Fruit fly (Drosophila melanogaster) whole organism, prepupa: ENCODE results near the gene CG3603.

Experiments
- Blimp-1 ChIP-seq: fragments of 200-800 bp; sonication (Bioruptor generic); optimal IDR thresholded peaks from 3 replicates; lab custom pipeline; 2017; ENCODE audit warnings: missing biosample characterization, missing genetic modification characterization, mild to moderate bottlenecking, moderate library complexity, missing genetic modification reagents
- CG10669 ChIP-seq: fragments of 200-800 bp; sonication (Bioruptor generic); optimal IDR thresholded peaks from 3 replicates; lab custom pipeline; 2018; ENCODE audit warnings: missing biosample characterization, mild to moderate bottlenecking, missing genetic modification characterization, moderate library complexity
- CG11294 ChIP-seq: fragments of 200-800 bp; sonication (Bioruptor generic); IDR thresholded peaks from 2 replicates; pipeline ENCODE4 v1.3.6; 2022; ENCODE audit warnings: missing biosample characterization, missing genetic modification characterization
- CG11762 ChIP-seq: fragments of 200-800 bp; sonication (Bioruptor generic); optimal IDR thresholded peaks from 3 replicates; lab custom pipeline; 2016; ENCODE audit warnings: missing biosample characterization, missing genetic modification characterization; ENCODE audit not compliant: insufficient read depth
- CG11902 ChIP-seq: fragments of 200-800 bp; sonication (Bioruptor generic); optimal IDR thresholded peaks from 3 replicates; lab custom pipeline; 2016; ENCODE audit warnings: missing biosample characterization, missing genetic modification characterization
- CG15336 ChIP-seq: fragments of 200-800 bp; sonication (Bioruptor generic); IDR thresholded peaks from 2 replicates; pipeline ENCODE4 v1.3.6; 2022; ENCODE audit warnings: missing biosample characterization, missing genetic modification characterization
- CG16779 ChIP-seq: fragments of 200-800 bp; sonication (Bioruptor generic); optimal IDR thresholded peaks from 3 replicates; lab custom pipeline; 2017; ENCODE audit warnings: missing biosample characterization, mild to moderate bottlenecking, missing genetic modification characterization
- CG3032 ChIP-seq: fragments of 200-800 bp; optimal IDR thresholded peaks from 2 replicates; lab custom pipeline; 2019; ENCODE audit warnings: missing biosample characterization, mild to moderate bottlenecking, missing genetic modification characterization, moderate library complexity
- CG31627 ChIP-seq: fragments of 200-800 bp; sonication (Bioruptor generic); optimal IDR thresholded peaks from 3 replicates; lab custom pipeline; 2016; ENCODE audit warnings: missing biosample characterization, missing genetic modification characterization
- CG34406 ChIP-seq: fragments of 200-800 bp; sonication (Bioruptor generic); optimal IDR thresholded peaks from 3 replicates; lab custom pipeline; 2016; ENCODE audit warnings: missing biosample characterization, missing genetic modification characterization
- CG3919 ChIP-seq: fragments of 200-800 bp; sonication (Bioruptor generic); optimal IDR thresholded peaks from 3 replicates; lab custom pipeline; 2016; ENCODE audit warnings: missing biosample characterization, missing genetic modification characterization
- CG4318 ChIP-seq: fragments of 200-800 bp; sonication (Bioruptor generic); optimal IDR thresholded peaks from 3 replicates; lab custom pipeline; 2017; ENCODE audit warnings: missing biosample characterization, mild to moderate bottlenecking, missing genetic modification characterization
- CG6276 ChIP-seq: fragments of 200-800 bp; sonication (Bioruptor generic); optimal IDR thresholded peaks from 2 replicates; lab custom pipeline; 2017; ENCODE audit warnings: missing biosample characterization, mild to moderate bottlenecking, missing genetic modification characterization
- CG6792 ChIP-seq: fragments of 200-800 bp; sonication (Bioruptor generic); optimal IDR thresholded peaks from 3 replicates; lab custom pipeline; 2016; ENCODE audit warnings: missing biosample characterization, missing genetic modification characterization
- CG6854 ChIP-seq: fragments of 200-800 bp; sonication (Bioruptor generic); optimal IDR thresholded peaks from 2 replicates; lab custom pipeline; 2017; ENCODE audit warnings: missing biosample characterization, mild to moderate bottlenecking, missing genetic modification characterization
- CG7368 ChIP-seq: fragments of 200-800 bp; sonication (Bioruptor generic); optimal IDR thresholded peaks from 3 replicates; lab custom pipeline; 2016; ENCODE audit warnings: missing biosample characterization, missing genetic modification characterization
- CG8119 ChIP-seq: fragments of 200-800 bp; sonication (Bioruptor generic); IDR thresholded peaks from 3 replicates; pipeline ENCODE4 v1.3.6; 2022; ENCODE audit warnings: missing biosample characterization, missing genetic modification characterization
- CG8319 ChIP-seq: fragments of 200-800 bp; sonication (Bioruptor generic); optimal IDR thresholded peaks from 3 replicates; lab custom pipeline; 2016; ENCODE audit warnings: missing biosample characterization, missing genetic modification characterization
- CG9139 ChIP-seq: fragments of 200-800 bp; sonication (Bioruptor generic); optimal IDR thresholded peaks from 3 replicates; lab custom pipeline; 2017; ENCODE audit warnings: missing biosample characterization, mild to moderate bottlenecking, missing genetic modification characterization
- Eip75B ChIP-seq: fragments of 200-800 bp; sonication (Bioruptor generic); optimal IDR thresholded peaks from 3 replicates; lab custom pipeline; 2016; ENCODE audit warnings: missing biosample characterization, missing genetic modification characterization
- Eip78C ChIP-seq: fragments of 200-800 bp; sonication (Bioruptor generic); peaks from one replicate; lab custom pipeline; 2016; ENCODE audit warnings: missing biosample characterization, missing genetic modification characterization
- Eip93F ChIP-seq: fragments of 200-800 bp; sonication (Bioruptor generic); optimal IDR thresholded peaks from 2 replicates; lab custom pipeline; 2016; ENCODE audit warnings: missing biosample characterization, mild to moderate bottlenecking, missing genetic modification characterization
- Ets96B ChIP-seq: fragments of 200-800 bp; optimal IDR thresholded peaks from 2 replicates; lab custom pipeline; 2019; ENCODE audit warnings: missing biosample characterization, mild to moderate bottlenecking, missing genetic modification characterization, moderate library complexity
- Hr38 ChIP-seq: sonication (Bioruptor generic); optimal IDR thresholded peaks from 2 replicates; lab custom pipeline; 2016; ENCODE audit warnings: missing biosample characterization, missing genetic modification characterization
- Hr39 ChIP-seq: fragments of 200-800 bp; sonication (Bioruptor generic); optimal IDR thresholded peaks from 2 replicates; lab custom pipeline; 2016; ENCODE audit warnings: missing biosample characterization, missing genetic modification characterization
- Hr4 ChIP-seq: fragments of 200-800 bp; sonication (Bioruptor generic); optimal IDR thresholded peaks from 3 replicates; lab custom pipeline; 2016; ENCODE audit warnings: missing biosample characterization, missing genetic modification characterization
- Lpt ChIP-seq: fragments of 200-800 bp; sonication (Bioruptor generic); optimal IDR thresholded peaks from 3 replicates; lab custom pipeline; 2016; ENCODE audit warnings: missing biosample characterization, missing genetic modification characterization
- Met ChIP-seq: fragments of 200-800 bp; sonication (Bioruptor generic); optimal IDR thresholded peaks from 3 replicates; lab custom pipeline; 2016; ENCODE audit warnings: missing biosample characterization, missing genetic modification characterization
- OdsH ChIP-seq: fragments of 200-800 bp; sonication (Bioruptor generic); optimal IDR thresholded peaks from 3 replicates; lab custom pipeline; 2016; ENCODE audit warnings: missing biosample characterization, missing genetic modification characterization
- Smox ChIP-seq: fragments of 200-800 bp; sonication (Bioruptor generic); optimal IDR thresholded peaks from 3 replicates; lab custom pipeline; 2016; ENCODE audit warnings: missing biosample characterization, missing genetic modification characterization
- Sox102F ChIP-seq: fragments of 200-800 bp; sonication (Bioruptor generic); optimal IDR thresholded peaks from 2 replicates; lab custom pipeline; 2016; ENCODE audit warnings: missing biosample characterization, mild to moderate bottlenecking, missing genetic modification characterization
- Sox14 ChIP-seq: fragments of 200-800 bp; sonication (Bioruptor generic); optimal IDR thresholded peaks from 3 replicates; lab custom pipeline; 2016; ENCODE audit warnings: missing biosample characterization, missing genetic modification characterization
- achi ChIP-seq: fragments of 200-800 bp; sonication (Bioruptor generic); optimal IDR thresholded peaks from 3 replicates; lab custom pipeline; 2016; ENCODE audit warnings: missing biosample characterization, missing genetic modification characterization
- acj6 ChIP-seq: fragments of 200-800 bp; sonication (Bioruptor generic); optimal IDR thresholded peaks from 3 replicates; lab custom pipeline; 2016; ENCODE audit warnings: missing biosample characterization, missing genetic modification characterization
- cyc ChIP-seq: fragments of 200-800 bp; sonication (Bioruptor generic); optimal IDR thresholded peaks from 3 replicates; lab custom pipeline; 2016; ENCODE audit warnings: missing biosample characterization, missing genetic modification characterization
- dsx ChIP-seq: fragments of 200-800 bp; optimal IDR thresholded peaks from 3 replicates; lab custom pipeline; 2019; ENCODE audit warnings: missing biosample characterization, mild to moderate bottlenecking, missing genetic modification characterization, moderate library complexity; ENCODE audit not compliant: poor library complexity, severe bottlenecking
- eg ChIP-seq: fragments of 200-800 bp; sonication (Bioruptor generic); IDR thresholded peaks from 3 replicates; pipeline ENCODE4 v1.3.6; 2022; ENCODE audit warnings: missing biosample characterization, missing genetic modification characterization
- esn ChIP-seq: fragments of 200-800 bp; sonication (Bioruptor generic); optimal IDR thresholded peaks from 2 replicates; lab custom pipeline; 2016; ENCODE audit warnings: missing biosample characterization, mild to moderate bottlenecking, missing genetic modification characterization, moderate library complexity
- fd59A ChIP-seq: fragments of 200-800 bp; sonication (Bioruptor generic); optimal IDR thresholded peaks from 2 replicates; lab custom pipeline; 2017; ENCODE audit warnings: missing biosample characterization, mild to moderate bottlenecking, missing genetic modification characterization, missing genetic modification reagents
- fkh ChIP-seq: fragments of 200-800 bp; sonication (Bioruptor generic); optimal IDR thresholded peaks from 3 replicates; lab custom pipeline; 2017; ENCODE audit warnings: missing biosample characterization, mild to moderate bottlenecking, missing genetic modification characterization, moderate library complexity
- lz ChIP-seq: fragments of 200-800 bp; sonication (Bioruptor generic); optimal IDR thresholded peaks from 3 replicates; lab custom pipeline; 2016; ENCODE audit warnings: missing biosample characterization, missing genetic modification characterization
- net ChIP-seq: fragments of 200-800 bp; sonication (Bioruptor generic); optimal IDR thresholded peaks from 3 replicates; lab custom pipeline; 2016; ENCODE audit warnings: missing biosample characterization, missing genetic modification characterization
- pdm3 ChIP-seq: fragments of 200-800 bp; sonication (Bioruptor generic); optimal IDR thresholded peaks from 3 replicates; lab custom pipeline; 2016; ENCODE audit warnings: missing biosample characterization, missing genetic modification characterization
- salr ChIP-seq, 2 experiments: fragments of 200-800 bp; sonication (Bioruptor generic); optimal IDR thresholded peaks; 3 replicates each; lab custom pipeline; 2016 to 2018; ENCODE audit warnings: missing biosample characterization in 2 of 2, missing genetic modification characterization in 2 of 2, mild to moderate bottlenecking in 1 of 2
- spab ChIP-seq: fragments of 200-800 bp; sonication (Bioruptor generic); optimal IDR thresholded peaks from 2 replicates; lab custom pipeline; 2017; ENCODE audit warnings: missing biosample characterization, mild to moderate bottlenecking, missing genetic modification characterization, missing genetic modification reagents
- ss ChIP-seq, 2 experiments: fragments of 200-800 bp; sonication (Bioruptor generic); optimal IDR thresholded peaks; 2 replicates in 1 of 2; 3 replicates in 1 of 2; lab custom pipeline; 2017 to 2018; ENCODE audit warnings: mild to moderate bottlenecking in 2 of 2, missing biosample characterization in 2 of 2, missing genetic modification characterization in 2 of 2, moderate library complexity in 1 of 2
- topi ChIP-seq: fragments of 200-800 bp; sonication (Bioruptor generic); optimal IDR thresholded peaks from 3 replicates; lab custom pipeline; 2016; ENCODE audit warnings: missing biosample characterization, missing genetic modification characterization

The CG3603 gene

DNA sequence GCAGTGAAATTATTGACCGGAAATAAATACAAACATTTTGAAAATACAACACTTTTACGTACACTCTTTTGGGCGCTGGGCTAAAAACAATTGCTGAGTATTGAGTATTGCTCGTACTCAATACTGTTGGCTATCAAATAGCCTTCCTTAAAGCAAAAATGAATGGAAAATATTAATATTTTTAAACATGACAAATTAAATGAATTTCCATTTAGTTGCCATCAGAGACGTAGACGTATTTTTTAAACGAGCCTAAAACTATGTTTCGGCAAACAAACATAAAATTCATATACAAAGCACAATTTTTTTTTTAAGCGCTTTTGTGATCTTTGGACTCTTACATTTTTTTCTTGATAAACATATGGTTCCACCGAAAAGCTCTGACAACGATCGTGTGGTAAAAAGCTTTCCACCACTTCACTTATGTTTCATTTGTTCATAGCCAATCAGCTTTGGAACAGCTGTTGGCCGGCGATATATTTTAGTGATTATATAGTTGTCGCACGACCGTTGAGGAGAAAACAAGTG, at the start of gene CG3603 (continued):
- TF ChIP-seq Hr38 (GFP tag; lab: Kevin White, UChicago) (no peak), Smox (GFP tag; lab: Kevin White, UChicago) (peak; percentile 50), CG7368 (GFP tag; lab: Kevin White, UChicago) (peak; percentile 71), Eip78C (GFP tag; lab: Kevin White, UChicago) (peak; percentile 85), Met (GFP tag; lab: Kevin White, UChicago) (peak; percentile 71), CG15336 (GFP tag; lab: Robert Waterston, UW) (peak; percentile 55; the same call in 1 of the 2 replicates), eg (GFP tag; lab: Robert Waterston, UW) (peak; percentile 79; the same call in 2 of the 3 replicates), CG8319 (peak; percentile 72), CG4318 (GFP tag; lab: Kevin White, UChicago) (no peak)

DNA sequence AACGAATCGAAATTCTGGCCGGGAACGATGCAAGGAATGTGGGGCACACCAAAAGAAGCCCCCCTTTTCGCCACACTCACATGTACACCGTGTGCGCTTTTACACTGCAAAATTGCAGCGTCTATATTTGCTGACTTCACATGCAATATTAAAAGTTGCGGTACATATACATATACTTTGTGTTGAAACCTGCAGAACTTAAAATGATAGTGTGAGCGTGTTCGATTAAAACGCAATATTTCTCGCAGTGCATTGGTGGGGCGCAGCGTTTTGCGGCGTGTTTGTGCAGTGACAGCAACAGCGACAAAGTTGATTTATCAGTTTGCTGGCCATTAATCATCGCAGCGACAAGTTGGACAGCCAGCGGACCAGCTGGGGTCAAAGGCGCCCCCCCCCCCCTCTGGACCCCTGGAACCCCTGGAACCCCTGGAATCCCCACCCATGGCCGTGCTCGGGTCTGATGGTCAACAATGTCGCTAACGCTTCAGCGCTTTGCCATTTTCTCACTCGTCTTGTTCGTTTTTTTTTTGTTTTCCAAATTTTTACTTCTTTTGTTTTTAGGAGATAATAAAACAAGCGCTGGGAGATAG, 40.6 kb upstream of the CG3603 start:
- TF ChIP-seq topi (GFP tag; lab: Kevin White, UChicago) (peak; percentile 49), CG4318 (GFP tag; lab: Kevin White, UChicago) (no peak), CG8119 (GFP tag; lab: Robert Waterston, UW) (no peak), CG11294 (GFP tag; lab: Robert Waterston, UW) (no peak), CG11902 (GFP tag; lab: Kevin White, UChicago) (no peak), lz (GFP tag; lab: Kevin White, UChicago) (peak; percentile 33), acj6 (GFP tag; lab: Kevin White, UChicago) (no peak), CG10669 (GFP tag; lab: Kevin White, UChicago) (peak; percentile 21), CG6854 (no peak), CG8319 (no peak), fd59A (GFP tag; lab: Kevin White, UChicago) (no peak), spab (no peak), CG6792 (GFP tag; lab: Kevin White, UChicago) (peak; percentile 10), Hr4 (GFP tag; lab: Kevin White, UChicago) (no peak), CG11762 (GFP tag; lab: Kevin White, UChicago) (no peak), Hr39 (GFP tag; lab: Kevin White, UChicago) (peak; percentile 55), cyc (peak; percentile 45), CG6276 (GFP tag; lab: Kevin White, UChicago) (no peak), Eip93F (GFP tag; lab: Kevin White, UChicago) (no peak), CG16779 (tag; lab: Kevin White, UChicago) (no peak), net (GFP tag; lab: Kevin White, UChicago) (no peak), CG3919 (peak; percentile 31), CG34406 (GFP tag; lab: Kevin White, UChicago) (no peak), ss (GFP tag; optimal IDR thresholded peaks at IDR 0.05; lab: Kevin White, UChicago) (no peak), CG9139 (no peak), fkh (no peak), dsx (GFP tag; lab: Kevin White, UChicago) (no peak), OdsH (GFP tag; lab: Kevin White, UChicago) (peak; percentile 24), CG15336 (GFP tag; lab: Robert Waterston, UW) (no peak), CG3032 (no peak), Sox14 (peak; percentile 9), esn (peak; percentile 36), eg (GFP tag; lab: Robert Waterston, UW) (peak; percentile 24; the same call in 1 of the 3 replicates), Lpt (GFP tag; lab: Kevin White, UChicago) (no peak), Ets96B (tag; lab: Kevin White, UChicago) (peak; percentile 14), Eip75B (GFP tag; lab: Kevin White, UChicago) (no peak), Blimp-1 (no peak), pdm3 (peak; percentile 36), CG7368 (GFP tag; lab: Kevin White, UChicago) (no peak), CG31627 (peak; percentile 49), Smox (GFP tag; lab: Kevin White, UChicago) (peak; percentile 26), Hr38 (GFP tag; lab: Kevin White, UChicago) (no peak), salr (GFP tag; optimal IDR thresholded peaks at IDR 0.05; lab: Kevin White, UChicago) (no peak), achi (peak; percentile 3), Sox102F (GFP tag; lab: Kevin White, UChicago) (peak; percentile 0)
